Worm (Caenorhabditis elegans) whole organism, young adult: Measurements from ENCODE around the gene F37B4.10.

ENCODE experiments used
- F33H1.4 ChIP-seq: fragments of 200-800 bp; sonication (Bioruptor generic); IDR thresholded peaks from 2 replicates; pipeline ENCODE4 v1.3.6; 2022; ENCODE audit warnings: missing genetic modification reagents, missing genetic modification characterization, missing compliant biosample characterization
- Y95B8A.8 ChIP-seq: fragments of 200-800 bp; sonication (Bioruptor generic); IDR thresholded peaks from 2 replicates; pipeline ENCODE4 v1.3.6; 2022; ENCODE audit warnings: missing genetic modification reagents, missing genetic modification characterization, missing compliant biosample characterization
- aptf-2 ChIP-seq: fragments of 200-800 bp; sonication (Bioruptor generic); conservative IDR thresholded peaks from 2 replicates; pipeline ENCODE4 v1.3.6; 2022; ENCODE audit warnings: missing genetic modification reagents, missing genetic modification characterization, missing compliant biosample characterization
- cebp-1 ChIP-seq, 2 experiments: fragments of 200-800 bp in 1 of 2; sonication (Bioruptor generic) in 1 of 2; sonication (generic microtip) in 1 of 2; IDR thresholded peaks in 1 of 2; optimal IDR thresholded peaks in 1 of 2; 2 replicates each; pipeline versions ENCODE4 v1.3.6 to Lab custom; 2017 to 2022; ENCODE audit warnings: missing compliant biosample characterization in 2 of 2, missing genetic modification characterization in 2 of 2, mild to moderate bottlenecking in 1 of 2, missing genetic modification reagents in 1 of 2, moderate library complexity in 1 of 2
- lin-26 ChIP-seq: fragments of 200-800 bp; sonication (Bioruptor generic); IDR thresholded peaks from 2 replicates; pipeline ENCODE4 v1.3.6; 2022; ENCODE audit warnings: missing genetic modification reagents, missing genetic modification characterization, missing compliant biosample characterization
- madf-10 ChIP-seq: sonication (generic microtip); optimal IDR thresholded peaks from 2 replicates; lab custom pipeline; 2016; ENCODE audit warnings: mild to moderate bottlenecking, missing genetic modification characterization, missing compliant biosample characterization
- pha-4 ChIP-seq: fragments of 150-350 bp; sonication (generic microtip); optimal IDR thresholded peaks from 2 replicates; lab custom pipeline; 2014; ENCODE audit warnings: missing biosample characterization, missing genetic modification reagents, missing genetic modification characterization
- snpc-4 ChIP-seq, 5 experiments: fragments of 150-350 bp in 1 of 5; sonication (generic microtip) in 4 of 5; optimal IDR thresholded peaks; 2 replicates each; lab custom pipeline; 2014 to 2018; ENCODE audit warnings: missing genetic modification characterization in 5 of 5, missing biosample characterization in 3 of 5, antibody characterized with exemption in 2 of 5, mild to moderate bottlenecking in 2 of 5, missing compliant biosample characterization in 2 of 5, missing genotype in 2 of 5, moderate library complexity in 2 of 5, missing genetic modification reagents in 1 of 5
- ztf-26 ChIP-seq: sonication (generic microtip); optimal IDR thresholded peaks from 2 replicates; lab custom pipeline; 2017; ENCODE audit warnings: missing genetic modification characterization, missing compliant biosample characterization
- ztf-28 ChIP-seq: fragments of 200-800 bp; sonication (Bioruptor generic); IDR thresholded peaks from 2 replicates; pipeline ENCODE4 v1.3.6; 2022; ENCODE audit warnings: missing genetic modification reagents, missing genetic modification characterization, missing compliant biosample characterization

DNA sequence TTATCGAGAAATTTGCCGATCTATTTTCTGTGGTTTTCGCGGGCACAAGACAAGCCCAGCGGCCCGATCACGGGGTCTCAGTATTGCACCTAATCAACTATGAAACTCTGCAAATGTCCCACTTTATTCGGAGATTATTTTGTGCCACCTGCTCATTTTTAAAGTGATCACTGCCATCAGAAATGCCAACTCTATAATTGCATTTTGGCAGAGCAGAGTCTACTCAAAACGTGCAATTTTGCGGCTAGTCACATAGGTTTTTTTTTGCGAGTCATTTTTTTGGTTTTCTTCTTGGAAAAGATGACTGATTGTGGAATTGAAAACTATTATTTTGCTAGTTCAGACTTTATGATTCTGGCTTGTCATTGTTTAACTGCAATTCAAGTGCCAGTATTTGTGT lies 12.5 kb downstream of the F37B4.10 start, which contains the start of gene srh-240:
- TF ChIP-seq pha-4 (tag; lab: Kevin White, UChicago): no peak
- TF ChIP-seq ztf-26 (tag; lab: Kevin White, UChicago): no peak
- TF ChIP-seq ztf-28: no peak
- no peak for TF ChIP-seq Y95B8A.8 (GFP tag; lab: Robert Waterston, UW)
- no peak for TF ChIP-seq lin-26 (GFP tag; lab: Robert Waterston, UW)
- no peak for TF ChIP-seq madf-10 (tag; lab: Kevin White, UChicago)
- TF ChIP-seq aptf-2 (GFP tag; lab: Robert Waterston, UW): no peak
- TF ChIP-seq snpc-4 (GFP tag; optimal IDR thresholded peaks at IDR 0.05; lab: Kevin White, UChicago): no peak
- TF ChIP-seq snpc-4 (tag; optimal IDR thresholded peaks at IDR 0.05; lab: Kevin White, UChicago): no peak
- no peak for TF ChIP-seq cebp-1 (GFP tag; IDR thresholded peaks at IDR 0.05; lab: Robert Waterston, UW)
- no peak for TF ChIP-seq cebp-1 (tag; optimal IDR thresholded peaks at IDR 0.05; lab: Kevin White, UChicago)
- TF ChIP-seq F33H1.4 (GFP tag; lab: Robert Waterston, UW): no peak
